Worm (Caenorhabditis elegans): Measurements from ENCODE around the gene cdk-1.

DNA sequence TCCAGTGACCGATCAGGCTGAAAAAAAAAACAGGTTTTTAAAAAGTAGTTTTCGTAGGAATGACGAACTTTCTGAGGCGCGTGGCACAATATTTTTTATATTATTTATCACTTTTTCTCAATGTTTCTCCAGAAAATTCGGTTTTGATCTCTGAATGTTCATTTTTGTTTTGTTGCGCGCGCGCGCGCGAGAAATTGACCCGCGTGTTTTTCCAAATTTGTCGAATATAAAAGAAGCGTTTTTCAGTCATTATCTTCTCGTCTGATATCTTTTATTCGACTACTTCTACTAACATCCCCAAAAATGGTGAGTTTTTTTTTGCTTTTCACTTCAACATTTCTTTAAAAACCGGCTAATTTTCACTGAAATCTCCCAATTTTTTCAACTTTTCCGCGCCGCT, 11.6 kb downstream of the cdk-1 start, which contains the start of gene rmd-1:
- TF ChIP-seq flt-1 (GFP tag; IDR thresholded peaks at IDR 0.05): no peak
- no peak for TF ChIP-seq aly-1 (tag; optimal IDR thresholded peaks at IDR 0.05)
- no peak for TF ChIP-seq ceh-13 (GFP tag; optimal IDR thresholded peaks at IDR 0.05)
- TF ChIP-seq ama-1 (optimal IDR thresholded peaks at IDR 0.05): no peak
- TF ChIP-seq tbx-37 (GFP tag; conservative IDR thresholded peaks at IDR 0.05): no peak
- no peak for TF ChIP-seq sea-1 (GFP tag; conservative IDR thresholded peaks at IDR 0.05)
- no peak for TF ChIP-seq B0310.2 (tag; optimal IDR thresholded peaks at IDR 0.05)
- TF ChIP-seq F13C5.2 (tag; optimal IDR thresholded peaks at IDR 0.05): no peak
- TF ChIP-seq tra-4 (tag; optimal IDR thresholded peaks at IDR 0.05): no peak
- TF ChIP-seq scrt-1 (GFP tag; IDR thresholded peaks at IDR 0.05): no peak
- TF ChIP-seq pes-1 (GFP tag; IDR thresholded peaks at IDR 0.05): no peak
